Worm (Caenorhabditis elegans) whole organism, L4 larva: ENCODE measurements around the gene cyk-3.

Source experiments
- ctbp-1 ChIP-seq: fragments of 200-800 bp; sonication (Bioruptor generic); IDR thresholded peaks from 2 replicates; pipeline ENCODE4 v1.3.6; 2022; ENCODE audit warnings: missing genetic modification reagents, missing genetic modification characterization, missing compliant biosample characterization
- dve-1 ChIP-seq: sonication (generic microtip); optimal IDR thresholded peaks from 2 replicates; lab custom pipeline; 2017; ENCODE audit warnings: antibody characterized with exemption, mild to moderate bottlenecking, missing genetic modification characterization, missing compliant biosample characterization; ENCODE audit not compliant: insufficient read depth
- nhr-77 ChIP-seq: fragments of 150-350 bp; optimal IDR thresholded peaks from 2 replicates; lab custom pipeline; 2014; ENCODE audit warnings: missing biosample characterization, missing genetic modification characterization
- skn-1 ChIP-seq: fragments of 150-350 bp; optimal IDR thresholded peaks from 2 replicates; lab custom pipeline; 2014; ENCODE audit warnings: missing biosample characterization, missing genetic modification characterization

DNA sequence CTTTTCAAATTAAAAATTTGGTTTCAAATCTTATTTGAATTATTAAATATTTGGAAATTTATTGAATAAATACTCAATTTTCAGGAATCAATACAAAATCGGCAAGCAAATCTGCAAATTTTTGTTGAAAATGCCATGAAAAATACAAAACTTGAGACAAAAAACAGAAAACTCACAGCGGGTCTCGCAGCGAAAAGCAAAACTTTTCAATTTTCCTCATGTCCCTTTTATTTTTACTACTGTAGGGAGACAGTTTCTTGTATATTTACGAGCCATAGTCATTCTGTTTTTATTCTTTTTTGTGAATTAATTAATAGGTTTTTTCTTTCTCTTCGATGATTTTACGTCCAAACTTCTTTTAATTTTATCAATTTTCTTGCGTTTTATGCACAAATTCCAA, 31.5 kb upstream of the cyk-3 start:
- TF ChIP-seq ctbp-1 (no peak), skn-1 (tag; lab: Kevin White, UChicago) (no peak), dve-1 (no peak), nhr-77 (tag; lab: Kevin White, UChicago) (no peak)
